Worm (Caenorhabditis elegans) whole organism, young adult: ENCODE results near the gene ZC190.10.

ENCODE experiments used
- F22D6.2 ChIP-seq: sonication (generic microtip); optimal IDR thresholded peaks from 2 replicates; lab custom pipeline; 2016; ENCODE audit warnings: mild to moderate bottlenecking, missing genetic modification characterization, missing compliant biosample characterization
- T07F8.4 ChIP-seq: sonication (generic microtip); optimal IDR thresholded peaks from 2 replicates; lab custom pipeline; 2016; ENCODE audit warnings: mild to moderate bottlenecking, missing genetic modification characterization, moderate library complexity, missing compliant biosample characterization
- Y67H2A.10 ChIP-seq: fragments of 200-800 bp; sonication (Bioruptor generic); conservative IDR thresholded peaks from 2 replicates; pipeline ENCODE4 v1.3.6; 2022; ENCODE audit warnings: missing genetic modification reagents, missing genetic modification characterization, missing compliant biosample characterization
- Y79H2A.3 ChIP-seq: fragments of 200-800 bp; sonication (Bioruptor generic); conservative IDR thresholded peaks from 2 replicates; pipeline ENCODE4 v1.3.6; 2022; ENCODE audit warnings: missing genetic modification reagents, missing genetic modification characterization, missing compliant biosample characterization
- akir-1 ChIP-seq: fragments of 200-800 bp; sonication (Bioruptor generic); optimal IDR thresholded peaks from 2 replicates; lab custom pipeline; 2018; ENCODE audit warnings: mild to moderate bottlenecking, missing genetic modification characterization, moderate library complexity, missing compliant biosample characterization
- attf-3 ChIP-seq: fragments of 200-800 bp; sonication (Bioruptor generic); conservative IDR thresholded peaks from 2 replicates; pipeline ENCODE4 v1.3.6; 2022; ENCODE audit warnings: missing genetic modification reagents, missing genetic modification characterization, missing compliant biosample characterization
- attf-5 ChIP-seq: fragments of 200-800 bp; sonication (Bioruptor generic); optimal IDR thresholded peaks from 2 replicates; lab custom pipeline; 2018; ENCODE audit warnings: mild to moderate bottlenecking, missing genetic modification characterization, missing compliant biosample characterization
- bed-1 ChIP-seq: fragments of 200-800 bp; sonication (Bioruptor generic); IDR thresholded peaks from 2 replicates; pipeline ENCODE4 v1.3.6; 2022; ENCODE audit warnings: missing genetic modification reagents, missing genetic modification characterization, missing compliant biosample characterization
- cebp-1 ChIP-seq, 2 experiments: fragments of 200-800 bp in 1 of 2; sonication (Bioruptor generic) in 1 of 2; sonication (generic microtip) in 1 of 2; IDR thresholded peaks in 1 of 2; optimal IDR thresholded peaks in 1 of 2; 2 replicates each; pipeline versions ENCODE4 v1.3.6 to Lab custom; 2017 to 2022; ENCODE audit warnings: missing compliant biosample characterization in 2 of 2, missing genetic modification characterization in 2 of 2, mild to moderate bottlenecking in 1 of 2, missing genetic modification reagents in 1 of 2, moderate library complexity in 1 of 2
- chd-7 ChIP-seq: sonication (generic microtip); optimal IDR thresholded peaks from 2 replicates; lab custom pipeline; 2016; ENCODE audit warnings: mild to moderate bottlenecking, missing genetic modification characterization, moderate library complexity, missing compliant biosample characterization
- dox-1 ChIP-seq: fragments of 200-800 bp; sonication (Bioruptor generic); IDR thresholded peaks from 2 replicates; pipeline ENCODE4 v1.3.6; 2022; ENCODE audit warnings: missing genetic modification reagents, missing genetic modification characterization, missing compliant biosample characterization
- dpl-1 ChIP-seq: fragments of 150-350 bp; optimal IDR thresholded peaks from 2 replicates; lab custom pipeline; 2014; ENCODE audit warnings: missing biosample characterization, missing genetic modification reagents, missing genetic modification characterization
- efl-1 ChIP-seq: fragments of 150-350 bp; optimal IDR thresholded peaks from 2 replicates; lab custom pipeline; 2014; ENCODE audit warnings: missing biosample characterization, missing genetic modification reagents, missing genetic modification characterization
- ets-4 ChIP-seq: fragments of 200-800 bp; sonication (Bioruptor generic); optimal IDR thresholded peaks from 2 replicates; lab custom pipeline; 2018; ENCODE audit warnings: mild to moderate bottlenecking, missing genetic modification characterization, missing compliant biosample characterization
- fkh-3 ChIP-seq: sonication (generic microtip); optimal IDR thresholded peaks from 2 replicates; lab custom pipeline; 2016; ENCODE audit warnings: mild to moderate bottlenecking, missing genetic modification characterization, missing compliant biosample characterization
- hmg-1.2 ChIP-seq: fragments of 200-800 bp; sonication (Bioruptor generic); IDR thresholded peaks from 2 replicates; pipeline ENCODE4 v1.3.6; 2022; ENCODE audit warnings: missing genetic modification reagents, missing genetic modification characterization, missing compliant biosample characterization
- hrde-1 ChIP-seq: sonication (generic microtip); optimal IDR thresholded peaks from 2 replicates; lab custom pipeline; 2016; ENCODE audit warnings: missing genetic modification characterization, mild to moderate bottlenecking, missing compliant biosample characterization, moderate library complexity, missing genotype, missing genetic modification reagents, borderline replicate concordance
- let-526 ChIP-seq: fragments of 200-800 bp; sonication (Bioruptor generic); IDR thresholded peaks from 2 replicates; pipeline ENCODE4 v1.3.6; 2022; ENCODE audit warnings: missing genetic modification reagents, missing genetic modification characterization, missing compliant biosample characterization
- let-607 ChIP-seq, 2 experiments: fragments of 200-800 bp in 1 of 2; sonication (Bioruptor generic) in 1 of 2; sonication (generic microtip) in 1 of 2; optimal IDR thresholded peaks; 2 replicates each; lab custom pipeline; 2016 to 2018; ENCODE audit warnings: mild to moderate bottlenecking in 2 of 2, missing compliant biosample characterization in 2 of 2, missing genetic modification characterization in 2 of 2, moderate library complexity in 2 of 2, missing genotype in 1 of 2
- lir-1 ChIP-seq: fragments of 200-800 bp; sonication (Bioruptor generic); conservative IDR thresholded peaks from 2 replicates; pipeline ENCODE4 v1.3.6; 2022; ENCODE audit warnings: missing genetic modification reagents, missing genetic modification characterization, missing compliant biosample characterization
- mcd-1 ChIP-seq: fragments of 200-800 bp; sonication (Bioruptor generic); IDR thresholded peaks from 2 replicates; pipeline ENCODE4 v1.3.6; 2022; ENCODE audit warnings: missing genetic modification reagents, missing genetic modification characterization, missing compliant biosample characterization
- nhr-179 ChIP-seq: sonication (generic microtip); optimal IDR thresholded peaks from 2 replicates; lab custom pipeline; 2016; ENCODE audit warnings: mild to moderate bottlenecking, missing genetic modification characterization, missing compliant biosample characterization
- nhr-80 ChIP-seq: sonication (generic microtip); optimal IDR thresholded peaks from 2 replicates; lab custom pipeline; 2016; ENCODE audit warnings: missing genetic modification characterization, missing compliant biosample characterization
- nhr-90 ChIP-seq: sonication (generic microtip); optimal IDR thresholded peaks from 2 replicates; lab custom pipeline; 2016; ENCODE audit warnings: missing genotype, mild to moderate bottlenecking, missing genetic modification characterization, missing compliant biosample characterization
- pha-4 ChIP-seq: fragments of 150-350 bp; sonication (generic microtip); optimal IDR thresholded peaks from 2 replicates; lab custom pipeline; 2014; ENCODE audit warnings: missing biosample characterization, missing genetic modification reagents, missing genetic modification characterization
- sdz-38 ChIP-seq: sonication (generic microtip); optimal IDR thresholded peaks from 2 replicates; lab custom pipeline; 2016; ENCODE audit warnings: missing genotype, missing genetic modification characterization, missing compliant biosample characterization
- snpc-4 ChIP-seq, 5 experiments: fragments of 150-350 bp in 1 of 5; sonication (generic microtip) in 4 of 5; optimal IDR thresholded peaks; 2 replicates each; lab custom pipeline; 2014 to 2018; ENCODE audit warnings: missing genetic modification characterization in 5 of 5, missing biosample characterization in 3 of 5, antibody characterized with exemption in 2 of 5, mild to moderate bottlenecking in 2 of 5, missing compliant biosample characterization in 2 of 5, missing genotype in 2 of 5, moderate library complexity in 2 of 5, missing genetic modification reagents in 1 of 5
- sptf-2 ChIP-seq: fragments of 200-800 bp; sonication (Bioruptor generic); optimal IDR thresholded peaks from 2 replicates; lab custom pipeline; 2018; ENCODE audit warnings: mild to moderate bottlenecking, missing genetic modification characterization, missing compliant biosample characterization
- tbx-9 ChIP-seq: sonication (generic microtip); optimal IDR thresholded peaks from 2 replicates; lab custom pipeline; 2016; ENCODE audit warnings: borderline replicate concordance, missing genetic modification characterization, inconsistent platforms, missing compliant biosample characterization
- unc-62 ChIP-seq: fragments of 150-350 bp; optimal IDR thresholded peaks from 2 replicates; lab custom pipeline; 2014; ENCODE audit warnings: missing biosample characterization, missing genetic modification reagents, missing genetic modification characterization
- zfh-2 ChIP-seq: fragments of 200-800 bp; sonication (Bioruptor generic); conservative IDR thresholded peaks from 2 replicates; pipeline ENCODE4 v1.3.6; 2022; ENCODE audit warnings: missing genetic modification reagents, missing genetic modification characterization, missing compliant biosample characterization
- ztf-25 ChIP-seq: fragments of 200-800 bp; sonication (Bioruptor generic); IDR thresholded peaks from 2 replicates; pipeline ENCODE4 v1.3.6; 2022; ENCODE audit warnings: missing genetic modification reagents, missing genetic modification characterization, missing compliant biosample characterization
- ztf-26 ChIP-seq: sonication (generic microtip); optimal IDR thresholded peaks from 2 replicates; lab custom pipeline; 2017; ENCODE audit warnings: missing genetic modification characterization, missing compliant biosample characterization
- ztf-28 ChIP-seq: fragments of 200-800 bp; sonication (Bioruptor generic); IDR thresholded peaks from 2 replicates; pipeline ENCODE4 v1.3.6; 2022; ENCODE audit warnings: missing genetic modification reagents, missing genetic modification characterization, missing compliant biosample characterization

Gene ZC190.10

ce11 chrV:8657911-8658310, 38.2 kb downstream of the ZC190.10 start:
- TF ChIP-seq cebp-1 (GFP tag; IDR thresholded peaks at IDR 0.05; lab: Robert Waterston, UW) (peak; percentile 69; the same call in 1 of the 2 replicates), cebp-1 (tag; optimal IDR thresholded peaks at IDR 0.05; lab: Kevin White, UChicago) (peak; percentile 75), ztf-25 (GFP tag; lab: Robert Waterston, UW) (no peak)

- TF ChIP-seq nhr-80 (tag; lab: Kevin White, UChicago) (peak; percentile 68), ets-4 (GFP tag; lab: Kevin White, UChicago) (no peak), cebp-1 (GFP tag; IDR thresholded peaks at IDR 0.05; lab: Robert Waterston, UW) (no peak), cebp-1 (tag; optimal IDR thresholded peaks at IDR 0.05; lab: Kevin White, UChicago) (peak; percentile 32), attf-3 (no peak), dox-1 (GFP tag; lab: Robert Waterston, UW) (no peak), unc-62 (peak; percentile 61), dpl-1 (GFP tag; lab: Kevin White, UChicago) (no peak)
- TF ChIP-seq, all 124 proteins: peak for 3
Measured at ce11 chrV:8654460-8655419, 41.4 kb downstream of the ZC190.10 start.

- no peak for TF ChIP-seq attf-5 (GFP tag; lab: Kevin White, UChicago)
- no peak for TF ChIP-seq ztf-28 (GFP tag; lab: Robert Waterston, UW)
- peak; percentile 42 for TF ChIP-seq nhr-80 (tag; lab: Kevin White, UChicago)
- peak; percentile 1 for TF ChIP-seq ztf-26 (tag; lab: Kevin White, UChicago)
Measured at ce11 chrV:8653080-8653821, 42.9 kb downstream of the ZC190.10 start.

- TF ChIP-seq ztf-28 (GFP tag; lab: Robert Waterston, UW) (no peak), tbx-9 (tag; lab: Kevin White, UChicago) (no peak)
Measured at ce11 chrV:8652177-8652576, 43.9 kb downstream of the ZC190.10 start.

ce11 chrV:8651007-8651711, 45.0 kb downstream of the ZC190.10 start:
- TF ChIP-seq nhr-80 (tag; lab: Kevin White, UChicago) (peak; percentile 100), let-526 (GFP tag; lab: Robert Waterston, UW) (no peak), dox-1 (GFP tag; lab: Robert Waterston, UW) (peak; percentile 75), chd-7 (tag; lab: Kevin White, UChicago) (peak; percentile 67), sdz-38 (tag; lab: Kevin White, UChicago) (no peak), fkh-3 (no peak), akir-1 (no peak), let-607 (tag; optimal IDR thresholded peaks at IDR 0.05; lab: Kevin White, UChicago) (peak; percentile 68 to 88), unc-62 (peak; percentile 83), snpc-4 (GFP tag; optimal IDR thresholded peaks at IDR 0.05; lab: Kevin White, UChicago) (no peak), snpc-4 (tag; optimal IDR thresholded peaks at IDR 0.05; lab: Kevin White, UChicago) (peak in 2 of 4 experiments; percentile 18 to 29), Y67H2A.10 (GFP tag; lab: Robert Waterston, UW) (no peak), Y79H2A.3 (GFP tag; lab: Robert Waterston, UW) (no peak), hmg-1.2 (no peak), zfh-2 (GFP tag; lab: Robert Waterston, UW) (no peak), pha-4 (tag; lab: Kevin White, UChicago) (peak; percentile 59), efl-1 (GFP tag; lab: Kevin White, UChicago) (no peak), mcd-1 (GFP tag; lab: Robert Waterston, UW) (no peak), bed-1 (GFP tag; lab: Robert Waterston, UW) (no peak), sptf-2 (GFP tag; lab: Kevin White, UChicago) (peak; percentile 46), hrde-1 (tag; lab: Kevin White, UChicago) (no peak), lir-1 (no peak), F22D6.2 (tag; lab: Kevin White, UChicago) (peak; percentile 52), dpl-1 (GFP tag; lab: Kevin White, UChicago) (no peak), nhr-179 (tag; lab: Kevin White, UChicago) (no peak), nhr-90 (tag; lab: Kevin White, UChicago) (peak; percentile 76), T07F8.4 (no peak)
